Worm (Caenorhabditis elegans) whole organism, L4/young adult: ENCODE results near the gene pgp-7.

Experiments
- dao-5 ChIP-seq: sonication (generic microtip); optimal IDR thresholded peaks from 2 replicates; lab custom pipeline; 2016; ENCODE audit warnings: missing genotype, missing genetic modification characterization, moderate library complexity, missing compliant biosample characterization
- him-1 ChIP-seq: sonication (generic microtip); optimal IDR thresholded peaks from 2 replicates; lab custom pipeline; 2016; ENCODE audit warnings: missing genotype, missing genetic modification reagents, missing genetic modification characterization, missing compliant biosample characterization

ce11 chrX:10910716-10911115 lies 40.7 kb upstream of the pgp-7 start, which contains the start of gene F47B10.8:
- no peak for TF ChIP-seq dao-5 (tag; lab: Kevin White, UChicago)
- TF ChIP-seq him-1 (tag; lab: Kevin White, UChicago) = no peak
